Worm (Caenorhabditis elegans) whole organism, late embryonic: ENCODE measurements around the gene tsen-2.

Experiments
- C08G9.2 ChIP-seq: sonication (generic microtip); optimal IDR thresholded peaks from 2 replicates; lab custom pipeline; 2016; ENCODE audit warnings: mild to moderate bottlenecking, missing genetic modification characterization, moderate library complexity, missing compliant biosample characterization
- F13H6.1 ChIP-seq: sonication (generic microtip); optimal IDR thresholded peaks from 2 replicates; lab custom pipeline; 2016; ENCODE audit warnings: missing genetic modification characterization, missing compliant biosample characterization
- K02D7.2 ChIP-seq: sonication (generic microtip); optimal IDR thresholded peaks from 2 replicates; lab custom pipeline; 2017; ENCODE audit warnings: mild to moderate bottlenecking, missing genetic modification characterization, missing compliant biosample characterization
- K09A11.1 ChIP-seq: sonication (generic microtip); optimal IDR thresholded peaks from 2 replicates; lab custom pipeline; 2017; ENCODE audit warnings: antibody characterized with exemption, mild to moderate bottlenecking, missing genetic modification characterization, missing compliant biosample characterization; ENCODE audit not compliant: insufficient read depth
- ceh-14 ChIP-seq: sonication (generic microtip); optimal IDR thresholded peaks from 2 replicates; lab custom pipeline; 2016; ENCODE audit warnings: missing genotype, missing genetic modification characterization, missing compliant biosample characterization
- ceh-19 ChIP-seq: fragments of 200-800 bp; sonication (Bioruptor generic); optimal IDR thresholded peaks from 2 replicates; lab custom pipeline; 2018; ENCODE audit warnings: mild to moderate bottlenecking, missing genetic modification characterization, missing compliant biosample characterization
- ceh-2 ChIP-seq: sonication (generic microtip); optimal IDR thresholded peaks from 2 replicates; lab custom pipeline; 2016; ENCODE audit warnings: missing genotype, missing genetic modification characterization, missing compliant biosample characterization
- ceh-22 ChIP-seq: sonication (generic microtip); optimal IDR thresholded peaks from 2 replicates; lab custom pipeline; 2017; ENCODE audit warnings: missing biosample characterization, missing genetic modification characterization
- ceh-24 ChIP-seq: sonication (generic microtip); optimal IDR thresholded peaks from 2 replicates; lab custom pipeline; 2016; ENCODE audit warnings: mild to moderate bottlenecking, missing genetic modification characterization, missing compliant biosample characterization
- ceh-30 ChIP-seq: fragments of 150-350 bp; optimal IDR thresholded peaks from 2 replicates; lab custom pipeline; 2014; ENCODE audit warnings: missing biosample characterization, missing genetic modification characterization
- ceh-31 ChIP-seq: sonication (generic microtip); optimal IDR thresholded peaks from 2 replicates; lab custom pipeline; 2016; ENCODE audit warnings: missing genetic modification characterization, missing compliant biosample characterization
- ceh-34 ChIP-seq: sonication (generic microtip); optimal IDR thresholded peaks from 2 replicates; lab custom pipeline; 2016; ENCODE audit warnings: mild to moderate bottlenecking, missing genetic modification characterization, missing compliant biosample characterization
- ceh-45 ChIP-seq: fragments of 200-800 bp; sonication (Bioruptor generic); IDR thresholded peaks from 2 replicates; pipeline ENCODE4 v1.3.6; 2022; ENCODE audit warnings: missing genetic modification reagents, missing genetic modification characterization, missing compliant biosample characterization
- dmd-4 ChIP-seq: sonication (generic microtip); optimal IDR thresholded peaks from 2 replicates; lab custom pipeline; 2016; ENCODE audit warnings: borderline replicate concordance, missing genetic modification characterization, missing compliant biosample characterization
- elt-2 ChIP-seq: sonication (generic microtip); optimal IDR thresholded peaks from 2 replicates; lab custom pipeline; 2016; ENCODE audit warnings: missing genetic modification reagents, missing genetic modification characterization, missing compliant biosample characterization
- ets-4 ChIP-seq: sonication (generic microtip); optimal IDR thresholded peaks from 2 replicates; lab custom pipeline; 2016; ENCODE audit warnings: missing genetic modification characterization, missing compliant biosample characterization
- eyg-1 ChIP-seq: sonication (generic microtip); optimal IDR thresholded peaks from 2 replicates; lab custom pipeline; 2016; ENCODE audit warnings: missing genotype, missing genetic modification characterization, missing compliant biosample characterization
- fax-1 ChIP-seq: sonication (generic microtip); optimal IDR thresholded peaks from 2 replicates; lab custom pipeline; 2016; ENCODE audit warnings: missing genotype, missing genetic modification characterization, missing compliant biosample characterization
- hlh-15 ChIP-seq: sonication (generic microtip); optimal IDR thresholded peaks from 2 replicates; lab custom pipeline; 2016; ENCODE audit warnings: missing genetic modification characterization, missing compliant biosample characterization
- hlh-6 ChIP-seq: sonication (generic microtip); optimal IDR thresholded peaks from 2 replicates; lab custom pipeline; 2016; ENCODE audit warnings: missing genotype, missing genetic modification characterization, missing compliant biosample characterization
- hlh-8 ChIP-seq: sonication (generic microtip); optimal IDR thresholded peaks from 2 replicates; lab custom pipeline; 2016; ENCODE audit warnings: missing genotype, missing genetic modification characterization, missing compliant biosample characterization
- lin-11 ChIP-seq: fragments of 200-800 bp; sonication (Bioruptor generic); optimal IDR thresholded peaks from 2 replicates; lab custom pipeline; 2018; ENCODE audit warnings: mild to moderate bottlenecking, missing genetic modification characterization, missing compliant biosample characterization
- madf-2 ChIP-seq: sonication (generic microtip); optimal IDR thresholded peaks from 2 replicates; lab custom pipeline; 2017; ENCODE audit warnings: missing genetic modification characterization, missing compliant biosample characterization
- mec-3 ChIP-seq: sonication (generic microtip); optimal IDR thresholded peaks from 2 replicates; lab custom pipeline; 2016; ENCODE audit warnings: borderline replicate concordance, missing genetic modification characterization, missing compliant biosample characterization
- nfya-1 ChIP-seq: sonication (generic microtip); optimal IDR thresholded peaks from 2 replicates; lab custom pipeline; 2017; ENCODE audit warnings: missing genetic modification characterization, mild to moderate bottlenecking, missing compliant biosample characterization, antibody characterized with exemption, moderate library complexity
- nhr-232 ChIP-seq: sonication (generic microtip); optimal IDR thresholded peaks from 2 replicates; lab custom pipeline; 2016; ENCODE audit warnings: missing genetic modification characterization, missing compliant biosample characterization
- npax-4 ChIP-seq: sonication (generic microtip); optimal IDR thresholded peaks from 2 replicates; lab custom pipeline; 2016; ENCODE audit warnings: missing genetic modification characterization, missing compliant biosample characterization
- pag-3 ChIP-seq: sonication (generic microtip); optimal IDR thresholded peaks from 2 replicates; lab custom pipeline; 2016; ENCODE audit warnings: missing compliant biosample characterization, missing genetic modification characterization, borderline replicate concordance
- pat-9 ChIP-seq: fragments of 200-800 bp; sonication (Bioruptor generic); optimal IDR thresholded peaks from 2 replicates; lab custom pipeline; 2018; ENCODE audit warnings: mild to moderate bottlenecking, missing genetic modification characterization, moderate library complexity, missing compliant biosample characterization
- pax-1 ChIP-seq: fragments of 150-350 bp; optimal IDR thresholded peaks from 2 replicates; lab custom pipeline; 2014; ENCODE audit warnings: missing biosample characterization, missing genetic modification characterization
- pha-2 ChIP-seq: sonication (generic microtip); optimal IDR thresholded peaks from 2 replicates; lab custom pipeline; 2017; ENCODE audit warnings: mild to moderate bottlenecking, missing genetic modification characterization, missing compliant biosample characterization
- pha-4 ChIP-seq: fragments of 150-350 bp; optimal IDR thresholded peaks from 2 replicates; lab custom pipeline; 2018; ENCODE audit warnings: missing biosample characterization, missing genetic modification reagents, missing genetic modification characterization
- pqm-1 ChIP-seq: sonication (generic microtip); optimal IDR thresholded peaks from 2 replicates; lab custom pipeline; 2016; ENCODE audit warnings: missing genetic modification characterization, missing compliant biosample characterization
- ref-2 ChIP-seq: sonication (generic microtip); optimal IDR thresholded peaks from 2 replicates; lab custom pipeline; 2016; ENCODE audit warnings: missing genetic modification characterization, missing compliant biosample characterization
- rnt-1 ChIP-seq: sonication (generic microtip); optimal IDR thresholded peaks from 2 replicates; lab custom pipeline; 2016; ENCODE audit warnings: missing genetic modification characterization, missing compliant biosample characterization
- sox-4 ChIP-seq: sonication (generic microtip); optimal IDR thresholded peaks from 2 replicates; lab custom pipeline; 2017; ENCODE audit warnings: mild to moderate bottlenecking, missing genetic modification characterization, inconsistent platforms, missing compliant biosample characterization
- syd-9 ChIP-seq: sonication (generic microtip); optimal IDR thresholded peaks from 2 replicates; lab custom pipeline; 2016; ENCODE audit warnings: mild to moderate bottlenecking, missing genetic modification characterization, moderate library complexity, missing compliant biosample characterization
- tbx-2 ChIP-seq: sonication (generic microtip); optimal IDR thresholded peaks from 2 replicates; lab custom pipeline; 2016; ENCODE audit warnings: missing genetic modification characterization, missing compliant biosample characterization
- ttx-3 ChIP-seq: sonication (generic microtip); optimal IDR thresholded peaks from 2 replicates; lab custom pipeline; 2016; ENCODE audit warnings: missing genetic modification reagents, missing genetic modification characterization, missing compliant biosample characterization
- unc-3 ChIP-seq, 2 experiments: fragments of 200-800 bp in 1 of 2; sonication (Bioruptor generic) in 1 of 2; sonication (generic microtip) in 1 of 2; conservative IDR thresholded peaks in 1 of 2; optimal IDR thresholded peaks in 1 of 2; 2 replicates each; pipeline versions ENCODE4 v1.3.6 to Lab custom; 2016 to 2022; ENCODE audit warnings: missing compliant biosample characterization in 2 of 2, missing genetic modification characterization in 2 of 2, missing genetic modification reagents in 1 of 2
- unc-55 ChIP-seq: sonication (generic microtip); optimal IDR thresholded peaks from 2 replicates; lab custom pipeline; 2017; ENCODE audit warnings: missing biosample characterization, missing genetic modification reagents, missing genetic modification characterization
- zip-5 ChIP-seq: sonication (generic microtip); optimal IDR thresholded peaks from 2 replicates; lab custom pipeline; 2016; ENCODE audit warnings: missing genetic modification characterization, missing compliant biosample characterization

The tsen-2 gene

DNA sequence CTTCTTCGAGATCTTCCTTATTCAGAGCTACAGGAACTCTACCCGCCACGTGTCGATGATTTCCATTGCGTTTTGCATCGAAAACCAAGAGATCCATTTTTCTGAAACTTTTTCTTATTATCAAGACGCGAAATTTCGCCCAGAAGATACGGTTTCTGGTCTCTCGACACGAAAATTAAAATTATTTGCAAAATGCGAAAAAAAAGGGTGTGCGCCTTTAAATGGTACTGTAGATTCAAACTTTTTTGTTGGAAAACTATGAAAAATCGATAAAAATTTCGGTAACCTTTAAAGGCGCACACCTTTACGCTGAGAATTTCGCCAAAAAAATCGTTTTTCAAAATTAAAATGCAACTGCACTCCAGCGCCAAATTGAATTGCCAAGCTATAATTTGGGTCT lies at the start of gene tsen-2:
Gene tsen-2 (minus strand): TSS at position 101 of the 400 bp plus-strand sequence.
- no peak for TF ChIP-seq hlh-8 (tag; lab: Kevin White, UChicago)
- no peak for TF ChIP-seq npax-4 (tag; lab: Kevin White, UChicago)
- no peak for TF ChIP-seq ets-4 (tag; lab: Kevin White, UChicago)
- no peak for TF ChIP-seq pqm-1 (tag; lab: Kevin White, UChicago)
- no peak for TF ChIP-seq pha-4 (tag; lab: Kevin White, UChicago)
- TF ChIP-seq eyg-1, result no peak
- no peak for TF ChIP-seq ceh-14
- no peak for TF ChIP-seq pat-9 (tag; lab: Kevin White, UChicago)
- TF ChIP-seq ceh-24 (tag; lab: Kevin White, UChicago), result no peak
- TF ChIP-seq ceh-34 (tag; lab: Kevin White, UChicago), result no peak
- TF ChIP-seq pha-2 (tag; lab: Kevin White, UChicago), result no peak
- TF ChIP-seq syd-9 (tag; lab: Kevin White, UChicago), result no peak
- no peak for TF ChIP-seq mec-3 (tag; lab: Kevin White, UChicago)
- TF ChIP-seq ceh-2, result no peak
- no peak for TF ChIP-seq lin-11 (tag; lab: Kevin White, UChicago)
- TF ChIP-seq fax-1, result no peak
- no peak for TF ChIP-seq unc-55 (GFP tag; lab: Kevin White, UChicago)
- no peak for TF ChIP-seq ceh-22 (tag; lab: Kevin White, UChicago)
- no peak for TF ChIP-seq ceh-30 (tag; lab: Kevin White, UChicago)
- no peak for TF ChIP-seq madf-2 (tag; lab: Kevin White, UChicago)

DNA sequence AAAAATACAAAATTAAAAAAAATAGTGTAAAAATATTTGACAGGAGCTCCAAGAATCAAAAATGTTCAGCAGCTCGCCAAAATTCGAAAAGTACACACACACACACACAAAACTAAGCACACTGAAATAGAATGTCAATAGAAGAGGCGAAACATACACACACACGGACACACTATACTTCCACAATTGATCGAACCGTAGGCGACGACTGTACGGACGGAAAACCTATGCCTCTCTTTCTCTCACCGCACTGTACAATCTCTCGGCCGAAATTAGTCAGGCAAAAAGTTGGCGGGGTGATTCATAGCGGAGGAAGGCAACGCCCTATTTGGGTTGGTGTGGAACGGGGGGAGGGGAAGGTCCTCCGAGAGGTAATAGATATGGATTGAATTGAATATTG lies 49.5 kb upstream of the tsen-2 start:
- peak; percentile 20 for TF ChIP-seq ets-4 (tag; lab: Kevin White, UChicago)
- TF ChIP-seq pha-4 (tag; lab: Kevin White, UChicago), result no peak

DNA sequence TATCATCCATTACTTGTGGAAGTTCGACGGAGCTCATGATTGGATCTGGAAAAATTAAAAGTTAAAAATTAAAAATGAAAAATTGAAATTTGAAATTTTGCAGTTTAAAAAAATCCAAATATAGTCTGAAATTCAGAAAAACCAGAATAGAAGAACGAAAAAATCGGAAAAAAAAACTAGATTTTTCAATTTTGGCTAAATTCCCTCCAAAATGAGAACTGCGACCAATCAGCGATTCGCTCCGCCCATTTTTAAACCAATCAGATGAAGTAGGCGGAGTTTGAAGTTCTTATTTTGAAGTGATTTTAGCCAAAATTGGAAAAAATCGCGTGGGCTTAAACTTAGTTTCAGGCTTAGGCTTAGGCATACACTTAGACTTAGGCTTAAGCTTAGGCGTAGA lies 48.9 kb upstream of the tsen-2 start, which contains the start of gene Y56A3A.7:
Gene Y56A3A.7 (minus strand): TSS at position 47 of the 400 bp plus-strand sequence.
- TF ChIP-seq pha-2 (tag; lab: Kevin White, UChicago) (no peak), nfya-1 (tag; lab: Kevin White, UChicago) (peak; percentile 76)

DNA sequence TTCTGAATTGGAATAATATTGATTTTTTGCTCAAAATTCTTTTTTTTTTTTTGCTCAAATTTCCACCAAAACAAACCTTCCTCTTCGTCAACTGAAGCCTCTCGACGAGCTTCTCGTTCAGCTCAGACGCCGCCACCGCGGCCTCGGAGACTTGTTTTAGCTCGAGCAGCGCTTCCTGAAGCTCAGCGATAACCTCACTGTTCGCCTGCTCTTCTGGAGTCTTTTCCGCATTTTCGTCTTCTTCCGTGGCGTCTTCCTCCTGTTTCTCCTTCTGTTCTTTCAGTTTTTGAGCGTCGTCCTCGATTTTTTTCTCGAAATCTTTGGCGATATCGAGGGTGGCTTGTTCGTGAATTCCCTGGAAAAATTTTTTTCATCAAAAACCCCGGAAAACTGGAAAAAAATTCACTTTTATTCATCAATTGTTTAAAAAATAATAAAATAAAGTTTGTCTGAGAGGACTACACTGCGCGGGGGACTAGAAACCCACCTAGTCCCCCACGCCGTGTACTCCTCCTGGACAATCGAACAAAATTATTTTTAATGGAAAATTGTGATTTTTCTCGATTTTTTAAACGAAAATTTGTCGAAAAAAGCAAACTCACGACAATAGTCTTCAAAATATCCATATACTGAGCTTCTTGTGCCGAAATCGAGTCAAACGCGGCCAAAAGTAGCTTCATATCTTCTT lies 48.1 kb upstream of the tsen-2 start:
- TF ChIP-seq sox-4 (tag; lab: Kevin White, UChicago), result no peak
- TF ChIP-seq nhr-232 (tag; lab: Kevin White, UChicago), result no peak
- TF ChIP-seq elt-2 (tag; lab: Kevin White, UChicago), result peak; percentile 69
- TF ChIP-seq hlh-15 (tag; lab: Kevin White, UChicago), result peak; percentile 18
- TF ChIP-seq mec-3 (tag; lab: Kevin White, UChicago), result peak; percentile 84
- TF ChIP-seq ets-4 (tag; lab: Kevin White, UChicago), result peak; percentile 97
- peak; percentile 65 for TF ChIP-seq hlh-6 (tag; lab: Kevin White, UChicago)
- TF ChIP-seq ceh-14, result peak; percentile 47
- TF ChIP-seq zip-5 (tag; lab: Kevin White, UChicago), result peak; percentile 73
- peak; percentile 42 for TF ChIP-seq pha-2 (tag; lab: Kevin White, UChicago)
- TF ChIP-seq ceh-31, result peak; percentile 98
- peak; percentile 95 for TF ChIP-seq C08G9.2 (tag; lab: Kevin White, UChicago)
- TF ChIP-seq ceh-19, result peak; percentile 33
- TF ChIP-seq fax-1, result peak; percentile 71
- TF ChIP-seq ceh-2, result peak; percentile 98
- TF ChIP-seq K09A11.1 (tag; lab: Kevin White, UChicago), result no peak
- TF ChIP-seq dmd-4 (tag; lab: Kevin White, UChicago), result peak; percentile 34
- peak; percentile 64 for TF ChIP-seq unc-3 (GFP tag; conservative IDR thresholded peaks at IDR 0.05; lab: Robert Waterston, UW)
- TF ChIP-seq unc-3 (tag; optimal IDR thresholded peaks at IDR 0.05; lab: Kevin White, UChicago), result peak; percentile 33
- no peak for TF ChIP-seq ceh-45 (GFP tag; lab: Robert Waterston, UW)
- TF ChIP-seq pax-1 (tag; lab: Kevin White, UChicago), result no peak
- peak; percentile 69 for TF ChIP-seq K02D7.2 (tag; lab: Kevin White, UChicago)
- TF ChIP-seq rnt-1, result peak; percentile 59
- TF ChIP-seq F13H6.1, result peak; percentile 72
- peak; percentile 79 for TF ChIP-seq ref-2 (tag; lab: Kevin White, UChicago)
- TF ChIP-seq hlh-8 (tag; lab: Kevin White, UChicago), result peak; percentile 87
- peak; percentile 70 for TF ChIP-seq eyg-1
- peak; percentile 94 for TF ChIP-seq tbx-2
- TF ChIP-seq ttx-3 (tag; lab: Kevin White, UChicago), result peak; percentile 14
- peak; percentile 60 for TF ChIP-seq ceh-34 (tag; lab: Kevin White, UChicago)
- no peak for TF ChIP-seq pag-3 (tag; lab: Kevin White, UChicago)
- TF ChIP-seq syd-9 (tag; lab: Kevin White, UChicago), result peak; percentile 15
- TF ChIP-seq unc-55 (GFP tag; lab: Kevin White, UChicago), result no peak
- no peak for TF ChIP-seq pat-9 (tag; lab: Kevin White, UChicago)
